Worm (Caenorhabditis elegans) whole organism, early embryonic: ENCODE data around the gene dyf-4.

Source experiments
- B0310.2 ChIP-seq: sonication (generic microtip); optimal IDR thresholded peaks from 2 replicates; lab custom pipeline; 2016; ENCODE audit warnings: mild to moderate bottlenecking, missing genetic modification characterization, missing compliant biosample characterization
- F13C5.2 ChIP-seq: sonication (generic microtip); optimal IDR thresholded peaks from 2 replicates; lab custom pipeline; 2017; ENCODE audit warnings: mild to moderate bottlenecking, missing genetic modification characterization, inconsistent platforms, missing compliant biosample characterization
- aly-1 ChIP-seq: sonication (generic microtip); optimal IDR thresholded peaks from 2 replicates; lab custom pipeline; 2016; ENCODE audit warnings: missing genetic modification characterization, missing compliant biosample characterization
- ama-1 ChIP-seq: fragments of 150-350 bp; optimal IDR thresholded peaks from 2 replicates; lab custom pipeline; 2014
- ceh-13 ChIP-seq: fragments of 200-800 bp; sonication (Bioruptor generic); optimal IDR thresholded peaks from 2 replicates; lab custom pipeline; 2018; ENCODE audit warnings: mild to moderate bottlenecking, missing genetic modification characterization, missing compliant biosample characterization
- ceh-36 ChIP-seq: sonication (generic microtip); optimal IDR thresholded peaks from 2 replicates; lab custom pipeline; 2016; ENCODE audit warnings: missing genetic modification characterization, inconsistent platforms, missing compliant biosample characterization
- ets-7 ChIP-seq: sonication (generic microtip); optimal IDR thresholded peaks from 2 replicates; lab custom pipeline; 2016; ENCODE audit warnings: missing genotype, missing genetic modification characterization, missing compliant biosample characterization
- flt-1 ChIP-seq: fragments of 200-800 bp; sonication (Bioruptor generic); IDR thresholded peaks from 2 replicates; pipeline ENCODE4 v1.3.6; 2022; ENCODE audit warnings: missing genetic modification characterization, missing compliant biosample characterization
- hmbx-1 ChIP-seq: sonication (generic microtip); optimal IDR thresholded peaks from 2 replicates; lab custom pipeline; 2016; ENCODE audit warnings: mild to moderate bottlenecking, missing genetic modification characterization, missing compliant biosample characterization
- hmg-4 ChIP-seq: fragments of 200-800 bp; sonication (Bioruptor generic); optimal IDR thresholded peaks from 2 replicates; lab custom pipeline; 2018; ENCODE audit warnings: mild to moderate bottlenecking, missing genetic modification characterization, missing compliant biosample characterization
- hnd-1 ChIP-seq: sonication (generic microtip); optimal IDR thresholded peaks from 2 replicates; lab custom pipeline; 2016; ENCODE audit warnings: missing genetic modification characterization, missing compliant biosample characterization
- pes-1 ChIP-seq: fragments of 200-800 bp; sonication (Bioruptor generic); IDR thresholded peaks from 2 replicates; pipeline ENCODE4 v1.3.6; 2022; ENCODE audit warnings: missing genetic modification reagents, missing genetic modification characterization, missing compliant biosample characterization
- scrt-1 ChIP-seq: fragments of 200-800 bp; sonication (Bioruptor generic); IDR thresholded peaks from 2 replicates; pipeline ENCODE4 v1.3.6; 2022; ENCODE audit warnings: missing genetic modification characterization, missing compliant biosample characterization
- tra-4 ChIP-seq: sonication (generic microtip); optimal IDR thresholded peaks from 2 replicates; lab custom pipeline; 2017; ENCODE audit warnings: missing genetic modification characterization, missing compliant biosample characterization

- no peak for TF ChIP-seq ceh-36 (tag; lab: Kevin White, UChicago)
- TF ChIP-seq ets-7 (tag; lab: Kevin White, UChicago) = no peak
- TF ChIP-seq ama-1 (lab: Kevin White, UChicago) = no peak
- TF ChIP-seq aly-1 = no peak
- no peak for TF ChIP-seq B0310.2 (tag; lab: Kevin White, UChicago)
- TF ChIP-seq hmg-4 (GFP tag; lab: Kevin White, UChicago) = no peak
- no peak for TF ChIP-seq tra-4 (tag; lab: Kevin White, UChicago)
- no peak for TF ChIP-seq pes-1
- no peak for TF ChIP-seq scrt-1 (GFP tag; lab: Robert Waterston, UW)
- TF ChIP-seq flt-1 (GFP tag; lab: Robert Waterston, UW) = no peak
- TF ChIP-seq F13C5.2 (tag; lab: Kevin White, UChicago) = no peak
- TF ChIP-seq hnd-1 (tag; lab: Kevin White, UChicago) = no peak
- TF ChIP-seq hmbx-1 (tag; lab: Kevin White, UChicago) = no peak
- no peak for TF ChIP-seq ceh-13 (GFP tag; lab: Kevin White, UChicago)
Observed at ce11 chrV:12517148-12517547, 8.4 kb downstream of the dyf-4 start, which contains the start of gene cal-1.
